Worm (Caenorhabditis elegans): ENCODE data around the gene zif-1.

Gene zif-1

DNA sequence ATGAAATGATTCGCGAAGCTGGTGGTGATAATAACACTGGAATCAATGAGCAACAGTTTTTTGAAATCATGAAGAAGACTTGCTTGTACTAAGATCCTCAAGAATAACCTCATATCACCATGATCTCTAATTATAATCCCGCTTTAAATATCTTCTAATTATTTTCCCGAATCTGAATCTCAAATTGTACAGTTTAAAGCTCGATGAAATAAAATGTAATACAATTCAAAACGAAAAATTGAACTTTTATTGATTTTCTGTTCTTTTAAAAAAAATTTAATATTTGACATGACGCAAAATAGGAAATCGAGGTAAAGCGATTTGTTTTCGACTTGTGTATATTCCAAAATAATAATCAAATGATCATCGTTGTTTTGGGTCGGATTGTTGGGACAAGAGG is 27.7 kb upstream of the zif-1 start (continued):
- peak; percentile 81; the same call in 1 of the 2 replicates for TF ChIP-seq madf-3 (GFP tag; IDR thresholded peaks at IDR 0.05)
- no peak for TF ChIP-seq K11D2.4 (GFP tag; IDR thresholded peaks at IDR 0.05)
- no peak for TF ChIP-seq mcd-1 (GFP tag; IDR thresholded peaks at IDR 0.05)
- no peak for TF ChIP-seq lin-40 (tag; optimal IDR thresholded peaks at IDR 0.05)
- no peak for TF ChIP-seq tlf-1 (GFP tag; optimal IDR thresholded peaks at IDR 0.05)
- no peak; the same call in 1 of the 2 replicates for TF ChIP-seq Y53F4B.3 (GFP tag; IDR thresholded peaks at IDR 0.05)
- no peak for TF ChIP-seq mxl-1 (tag; optimal IDR thresholded peaks at IDR 0.05)
- 0 out of 2 replicates have a peak, but pooled peaks have one; percentile 26 for TF ChIP-seq nhr-120 (GFP tag; IDR thresholded peaks at IDR 0.05)
- TF ChIP-seq ztf-26 (tag; optimal IDR thresholded peaks at IDR 0.05) = peak; percentile 41
- TF ChIP-seq snpc-1.1 (tag; optimal IDR thresholded peaks at IDR 0.05; ENCODE audit: insufficient read depth) = no peak
- no peak for TF ChIP-seq tbx-9 (tag; optimal IDR thresholded peaks at IDR 0.05; ENCODE audit: borderline replicate concordance)
- TF ChIP-seq nhr-27 (tag; optimal IDR thresholded peaks at IDR 0.05) = no peak
- TF ChIP-seq K12H6.12 (tag; optimal IDR thresholded peaks at IDR 0.05) = no peak
- TF ChIP-seq akir-1 (GFP tag; optimal IDR thresholded peaks at IDR 0.05) = no peak
- TF ChIP-seq ZK185.1 (tag; optimal IDR thresholded peaks at IDR 0.05; ENCODE audit: poor library complexity, severe bottlenecking) = no peak
- no peak for TF ChIP-seq fkh-3 (tag; optimal IDR thresholded peaks at IDR 0.05)
- no peak for TF ChIP-seq B0035.1 (tag; optimal IDR thresholded peaks at IDR 0.05)
- TF ChIP-seq B0336.3 (GFP tag; IDR thresholded peaks at IDR 0.05) = peak; percentile 73
- no peak for TF ChIP-seq unc-130 (GFP tag; optimal IDR thresholded peaks at IDR 0.05)

DNA sequence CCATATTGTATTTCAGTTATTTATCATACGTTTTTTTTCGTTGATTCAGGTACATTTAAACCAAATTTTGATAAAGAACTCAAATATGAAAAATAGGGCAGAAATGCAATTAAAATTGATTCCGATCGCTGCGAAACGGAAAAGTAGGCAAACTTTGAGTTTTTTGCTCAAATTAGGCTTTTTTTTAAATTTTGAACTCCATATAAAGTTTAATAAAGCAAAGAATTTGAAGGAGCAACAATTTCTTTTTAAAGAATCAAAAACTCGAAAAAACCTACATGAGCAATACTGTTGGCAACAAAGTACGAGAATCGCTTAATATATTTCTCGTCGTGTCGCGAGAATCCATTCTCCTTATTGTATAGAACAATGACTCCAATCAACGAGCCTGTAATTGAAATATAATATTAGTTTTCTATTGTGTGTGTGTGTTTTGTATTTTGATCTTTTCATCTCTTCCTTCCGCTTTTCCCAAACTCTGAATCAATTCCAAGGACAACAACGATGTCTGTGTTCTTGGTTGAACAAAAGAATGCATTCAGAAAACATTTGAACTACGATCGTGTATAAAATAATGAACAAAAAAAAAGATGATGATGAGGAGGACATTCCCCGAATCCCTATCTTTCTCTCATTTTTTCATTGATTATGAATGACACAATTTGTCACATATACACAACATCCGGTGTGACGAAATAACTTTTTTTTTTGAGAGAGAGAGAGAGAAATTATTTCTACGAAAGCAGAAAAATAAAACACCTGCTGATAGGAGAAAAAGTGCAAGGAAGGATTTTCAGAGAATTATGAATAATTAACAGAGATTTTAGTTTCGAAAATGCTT is 23.8 kb upstream of the zif-1 start:
- peak in 1 of 3 experiments; percentile 31 for TF ChIP-seq lin-35 (GFP tag; optimal IDR thresholded peaks at IDR 0.05)
- peak; percentile 9 for TF ChIP-seq ZK185.1 (tag; optimal IDR thresholded peaks at IDR 0.05; ENCODE audit: poor library complexity, severe bottlenecking)
- no peak for TF ChIP-seq D2030.7 (GFP tag; IDR thresholded peaks at IDR 0.05)
- TF ChIP-seq nfyb-1 (GFP tag; IDR thresholded peaks at IDR 0.05) = peak; percentile 34; the same call in 1 of the 2 replicates
- no peak for TF ChIP-seq madf-3 (GFP tag; IDR thresholded peaks at IDR 0.05)
- 0 out of 2 replicates have a peak, but pooled peaks have one; percentile 22 for TF ChIP-seq Y95B8A.8 (GFP tag; IDR thresholded peaks at IDR 0.05)
- no peak for TF ChIP-seq ztf-6 (GFP tag; IDR thresholded peaks at IDR 0.05)
- TF ChIP-seq hsf-1 (GFP tag; IDR thresholded peaks at IDR 0.05) = 0 out of 2 replicates have a peak, but pooled peaks have one; percentile 31
- no peak for TF ChIP-seq madf-10 (tag; optimal IDR thresholded peaks at IDR 0.05)
- peak; percentile 53; the same call in 1 of the 2 replicates for TF ChIP-seq ekl-4 (GFP tag; IDR thresholded peaks at IDR 0.05)
- peak; percentile 52 for TF ChIP-seq chd-7 (tag; optimal IDR thresholded peaks at IDR 0.05)
- peak; percentile 33; the same call in 1 of the 2 replicates for TF ChIP-seq cebp-1 (GFP tag; IDR thresholded peaks at IDR 0.05)
- peak; percentile 71 for TF ChIP-seq cebp-1 (tag; optimal IDR thresholded peaks at IDR 0.05)
- no peak for TF ChIP-seq nhr-179 (tag; optimal IDR thresholded peaks at IDR 0.05)
- TF ChIP-seq K12H6.12 (tag; optimal IDR thresholded peaks at IDR 0.05) = peak; percentile 20
- no peak for TF ChIP-seq mxl-1 (tag; optimal IDR thresholded peaks at IDR 0.05)
- 0 out of 2 replicates have a peak, but pooled peaks have one; percentile 21 for TF ChIP-seq Y53G8AR.9 (GFP tag; conservative IDR thresholded peaks at IDR 0.05)
- TF ChIP-seq egl-18 (GFP tag; IDR thresholded peaks at IDR 0.05) = no peak
- no peak for TF ChIP-seq ama-1 (optimal IDR thresholded peaks at IDR 0.05)
- no peak for TF ChIP-seq ama-1 (GFP tag; optimal IDR thresholded peaks at IDR 0.05)
- TF ChIP-seq lin-40 (tag; optimal IDR thresholded peaks at IDR 0.05) = peak; percentile 9
- TF ChIP-seq K11D2.4 (GFP tag; IDR thresholded peaks at IDR 0.05) = no peak
- TF ChIP-seq zim-3 (tag; optimal IDR thresholded peaks at IDR 0.05) = peak; percentile 29
- no peak for TF ChIP-seq athp-1 (tag; optimal IDR thresholded peaks at IDR 0.05)
- TF ChIP-seq nhr-90 (tag; optimal IDR thresholded peaks at IDR 0.05) = no peak
- TF ChIP-seq dpl-1 (GFP tag; optimal IDR thresholded peaks at IDR 0.05) = no peak
- TF ChIP-seq aptf-2 (GFP tag; conservative IDR thresholded peaks at IDR 0.05) = no peak
- no peak for TF ChIP-seq unc-130 (GFP tag; optimal IDR thresholded peaks at IDR 0.05)
- 0 out of 2 replicates have a peak, but pooled peaks have one; percentile 7 for TF ChIP-seq rcor-1 (GFP tag; IDR thresholded peaks at IDR 0.05)
- no peak for TF ChIP-seq let-526 (GFP tag; IDR thresholded peaks at IDR 0.05)
- no peak for TF ChIP-seq ccch-3 (GFP tag; optimal IDR thresholded peaks at IDR 0.05)
